Fruit fly (Drosophila melanogaster): ENCODE measurements around the gene eIF5B.
A peak's percentile ranks its signal among the peaks of the same experiment; 100 is the strongest.

Gene eIF5B

DNA sequence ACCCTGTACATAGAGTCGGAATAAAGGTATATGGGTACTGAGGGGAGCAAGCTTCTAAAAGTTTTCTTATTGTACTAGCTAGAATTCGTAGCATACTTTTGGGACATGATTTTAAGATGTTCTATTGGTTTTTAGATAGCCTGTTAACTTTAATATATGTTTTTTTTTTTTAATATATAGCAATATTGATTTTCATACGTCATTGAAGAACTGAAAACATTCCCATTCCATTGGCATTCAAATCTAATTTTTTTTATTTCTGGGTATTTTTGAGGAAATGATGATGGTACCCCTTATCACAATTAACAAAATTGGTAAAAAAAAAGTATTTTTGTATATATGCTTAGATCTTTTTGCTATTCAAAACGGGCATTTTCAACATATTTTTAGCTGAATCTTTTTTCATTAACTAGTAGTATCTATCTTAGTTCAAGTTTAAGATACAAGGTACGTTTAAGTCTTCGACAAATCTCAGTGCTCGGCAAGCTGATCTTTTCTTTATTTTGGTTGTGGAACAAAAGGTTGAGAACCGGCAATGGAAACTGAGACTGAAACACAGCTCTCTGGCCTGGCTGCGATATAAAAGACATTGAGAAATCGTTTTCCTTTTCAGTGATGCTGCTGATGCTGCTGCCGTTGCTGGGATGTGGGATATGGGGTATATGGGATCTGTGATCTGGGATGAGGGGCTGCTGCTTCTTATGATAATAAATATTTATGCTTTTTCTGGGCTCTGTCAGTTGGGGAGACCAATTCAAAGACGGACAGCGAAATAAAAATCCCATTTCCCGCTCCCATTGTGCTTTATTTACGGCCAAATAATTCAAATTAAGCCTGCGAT is 76.0 kb downstream of the eIF5B start:
- TF ChIP-seq CG6765 (GFP tag; optimal IDR thresholded peaks at IDR 0.05) (no peak), HLH4C (GFP tag; IDR thresholded peaks at IDR 0.05; ENCODE audit: partially characterized antibody) (no peak), p53 (GFP tag; optimal IDR thresholded peaks at IDR 0.05) (no peak), CG10462 (GFP tag; optimal IDR thresholded peaks at IDR 0.05) (peak; percentile 41), CG3281 (GFP tag; optimal IDR thresholded peaks at IDR 0.05) (no peak), CG11398 (GFP tag; optimal IDR thresholded peaks at IDR 0.05) (no peak), ase (GFP tag; IDR thresholded peaks at IDR 0.05) (no peak), CG2712 (tag; optimal IDR thresholded peaks at IDR 0.05) (peak; percentile 69), sob (GFP tag; IDR thresholded peaks at IDR 0.05) (no peak), scrt (GFP tag; optimal IDR thresholded peaks at IDR 0.05) (no peak), sim (GFP tag; IDR thresholded peaks at IDR 0.05) (no peak), Oaz (GFP tag; IDR thresholded peaks at IDR 0.05) (no peak), abd-A (tag; optimal IDR thresholded peaks at IDR 0.05) (peak; percentile 80), CG13123 (GFP tag; optimal IDR thresholded peaks at IDR 0.05) (no peak), amos (GFP tag; IDR thresholded peaks at IDR 0.05; ENCODE audit: partially characterized antibody) (no peak), CG8359 (GFP tag; optimal IDR thresholded peaks at IDR 0.05; ENCODE audit: borderline replicate concordance) (no peak), CG12299 (tag; optimal IDR thresholded peaks at IDR 0.05) (no peak), CG16815 (GFP tag; optimal IDR thresholded peaks at IDR 0.05) (peak; percentile 44), CG3726 (GFP tag; IDR thresholded peaks at IDR 0.05) (no peak), CG9727 (GFP tag; optimal IDR thresholded peaks at IDR 0.05) (peak; percentile 70), Pdp1 (GFP tag; optimal IDR thresholded peaks at IDR 0.05) (no peak), CG10543 (GFP tag; optimal IDR thresholded peaks at IDR 0.05) (no peak), CG17802 (tag; optimal IDR thresholded peaks at IDR 0.05) (no peak), unc-4 (GFP tag; IDR thresholded peaks at IDR 0.05; ENCODE audit: partially characterized antibody) (no peak), corto (GFP tag; optimal IDR thresholded peaks at IDR 0.05) (no peak), Hr78 (GFP tag; optimal IDR thresholded peaks at IDR 0.05) (no peak), fd102C (GFP tag; optimal IDR thresholded peaks at IDR 0.05) (no peak), CG8924 (tag; optimal IDR thresholded peaks at IDR 0.05) (peak; percentile 45), CG9876 (GFP tag; optimal IDR thresholded peaks at IDR 0.05) (no peak), TFAM (GFP tag; optimal IDR thresholded peaks at IDR 0.05) (no peak), jumu (GFP tag; optimal IDR thresholded peaks at IDR 0.05) (no peak), CG4730 (GFP tag; IDR thresholded peaks at IDR 0.05) (no peak), ken (GFP tag; IDR thresholded peaks at IDR 0.05) (no peak), CG17359 (tag; optimal IDR thresholded peaks at IDR 0.05) (peak; percentile 46), Meics (GFP tag; optimal IDR thresholded peaks at IDR 0.05) (peak; percentile 45), exex (tag; optimal IDR thresholded peaks at IDR 0.05) (no peak), Doc3 (GFP tag; IDR thresholded peaks at IDR 0.05; ENCODE audit: partially characterized antibody) (no peak), CG17385 (GFP tag; optimal IDR thresholded peaks at IDR 0.05) (peak; percentile 25), CG7556 (GFP tag; optimal IDR thresholded peaks at IDR 0.05) (peak; percentile 62), B-H2 (GFP tag; optimal IDR thresholded peaks at IDR 0.05) (no peak), dan (GFP tag; IDR thresholded peaks at IDR 0.05) (no peak), CG12236 (GFP tag; optimal IDR thresholded peaks at IDR 0.05) (no peak), CG14050 (GFP tag; IDR thresholded peaks at IDR 0.05) (no peak), Deaf1 (tag; optimal IDR thresholded peaks at IDR 0.05) (no peak), ems (GFP tag; optimal IDR thresholded peaks at IDR 0.05) (no peak), CG12104 (GFP tag; optimal IDR thresholded peaks at IDR 0.05) (peak; percentile 49), CG31441 (GFP tag; IDR thresholded peaks at IDR 0.05) (peak; percentile 74), jing (GFP tag; optimal IDR thresholded peaks at IDR 0.05) (no peak), ssp (GFP tag; IDR thresholded peaks at IDR 0.05) (no peak)
